Worm (Caenorhabditis elegans): ENCODE data around the gene srx-3.

Gene srx-3

ce11 chrV:9055644-9056043 is 50.3 kb downstream of the srx-3 start:
- TF ChIP-seq ceh-6 (GFP tag; optimal IDR thresholded peaks at IDR 0.05) = no peak
- no peak for TF ChIP-seq ahr-1 (tag; optimal IDR thresholded peaks at IDR 0.05)
- TF ChIP-seq ceh-24 (tag; optimal IDR thresholded peaks at IDR 0.05) = no peak
- TF ChIP-seq mec-3 (tag; optimal IDR thresholded peaks at IDR 0.05; ENCODE audit: borderline replicate concordance) = no peak
- no peak for TF ChIP-seq ceh-31 (tag; optimal IDR thresholded peaks at IDR 0.05)
- TF ChIP-seq ceh-2 (tag; optimal IDR thresholded peaks at IDR 0.05) = no peak
- TF ChIP-seq K02D7.2 (tag; optimal IDR thresholded peaks at IDR 0.05) = no peak
- TF ChIP-seq rnt-1 (tag; optimal IDR thresholded peaks at IDR 0.05) = no peak

- no peak for TF ChIP-seq ceh-9 (tag; optimal IDR thresholded peaks at IDR 0.05)
- no peak for TF ChIP-seq ahr-1 (tag; optimal IDR thresholded peaks at IDR 0.05)
- no peak for TF ChIP-seq hlh-30 (tag; optimal IDR thresholded peaks at IDR 0.05; ENCODE audit: insufficient read depth)
- no peak for TF ChIP-seq ceh-6 (GFP tag; optimal IDR thresholded peaks at IDR 0.05)
- no peak for TF ChIP-seq nfya-1 (tag; optimal IDR thresholded peaks at IDR 0.05)
- TF ChIP-seq zip-5 (tag; optimal IDR thresholded peaks at IDR 0.05) = no peak
- no peak for TF ChIP-seq unc-3 (GFP tag; conservative IDR thresholded peaks at IDR 0.05)
- TF ChIP-seq unc-3 (tag; optimal IDR thresholded peaks at IDR 0.05) = no peak
- no peak for TF ChIP-seq eyg-1 (tag; optimal IDR thresholded peaks at IDR 0.05)
- no peak for TF ChIP-seq hlh-8 (tag; optimal IDR thresholded peaks at IDR 0.05)
- TF ChIP-seq lim-6 (tag; optimal IDR thresholded peaks at IDR 0.05) = no peak
- no peak for TF ChIP-seq ama-1 (optimal IDR thresholded peaks at IDR 0.05)
- TF ChIP-seq unc-55 (GFP tag; optimal IDR thresholded peaks at IDR 0.05) = no peak
- TF ChIP-seq fax-1 (tag; optimal IDR thresholded peaks at IDR 0.05) = no peak
- no peak for TF ChIP-seq dmd-4 (tag; optimal IDR thresholded peaks at IDR 0.05; ENCODE audit: borderline replicate concordance)
- TF ChIP-seq C08G9.2 (tag; optimal IDR thresholded peaks at IDR 0.05) = no peak
- TF ChIP-seq ceh-31 (tag; optimal IDR thresholded peaks at IDR 0.05) = no peak
- no peak for TF ChIP-seq tbx-2 (tag; optimal IDR thresholded peaks at IDR 0.05)
- TF ChIP-seq ceh-24 (tag; optimal IDR thresholded peaks at IDR 0.05) = no peak
Measured at ce11 chrV:9056253-9056652, 50.9 kb downstream of the srx-3 start, which contains the start of gene C25E10.10. C25E10.10 (minus strand) TSS chrV:9056353.

Data from whole organism, late embryonic.